Fruit fly (Drosophila melanogaster) S2 (cell line): Measurements from ENCODE around the gene Trm1.

Experiments
- CG8478 ChIP-seq: fragments of >200 bp; optimal IDR thresholded peaks from 2 replicates; lab custom pipeline; 2018
- CTCF ChIP-seq, 2 experiments: fragments of >200 bp; optimal IDR thresholded peaks; 2 replicates each; lab custom pipeline; 2018

Trm1 gene

dm6 chr2L:12427487-12428101 is at the start of gene Trm1, which contains the start of gene CG5446:
Gene Trm1 (plus strand): TSS chr2L:12428028.
Gene CG5446 (minus strand): TSS chr2L:12427709.
- TF ChIP-seq CG8478 (lab: Kevin White, UChicago) (no peak), CTCF (optimal IDR thresholded peaks at IDR 0.05; lab: Kevin White, UChicago) (no peak)

dm6 chr2L:12392406-12392805 is 35.4 kb upstream of the Trm1 start:
- TF ChIP-seq CG8478 (lab: Kevin White, UChicago): no peak
- no peak for TF ChIP-seq CTCF (optimal IDR thresholded peaks at IDR 0.05; lab: Kevin White, UChicago)

- TF ChIP-seq CG8478 (lab: Kevin White, UChicago) (no peak), CTCF (optimal IDR thresholded peaks at IDR 0.05; lab: Kevin White, UChicago) (no peak)
These were observed 29.9 kb upstream of the Trm1 start, which contains the start of gene Pkd2 for dm6 chr2L:12397974-12398373. Gene Pkd2 (plus strand): TSS chr2L:12398274.

DNA sequence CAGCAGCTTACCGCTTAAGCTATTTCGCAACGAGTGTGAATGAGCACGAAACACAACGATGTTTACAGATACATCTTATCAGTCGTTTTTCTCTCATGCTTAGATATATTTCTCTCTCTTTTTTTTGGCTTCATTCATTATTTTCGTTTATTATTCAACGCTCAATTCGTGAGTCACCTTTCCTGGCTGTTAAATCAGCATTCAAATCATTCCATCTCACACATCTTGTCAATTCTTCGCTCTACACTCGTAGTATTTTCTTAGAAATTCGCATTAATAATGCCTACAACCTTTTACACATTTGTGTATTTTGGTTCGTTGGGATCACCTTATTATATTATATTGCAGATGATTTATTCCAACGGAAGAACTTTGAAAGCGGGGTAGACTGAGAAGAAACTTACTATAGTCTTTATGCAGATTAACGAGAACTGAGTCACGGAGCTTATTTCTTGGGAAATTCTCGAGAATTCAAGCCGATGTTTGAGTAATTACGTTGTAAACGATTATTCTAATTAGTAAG is 23.2 kb upstream of the Trm1 start:
- TF ChIP-seq CG8478 (lab: Kevin White, UChicago): no peak
- TF ChIP-seq CTCF (optimal IDR thresholded peaks at IDR 0.05; lab: Kevin White, UChicago): no peak

dm6 chr2L:12410679-12411078 is 17.1 kb upstream of the Trm1 start:
- TF ChIP-seq CTCF (optimal IDR thresholded peaks at IDR 0.05; lab: Kevin White, UChicago) (no peak), CG8478 (lab: Kevin White, UChicago) (no peak)

DNA sequence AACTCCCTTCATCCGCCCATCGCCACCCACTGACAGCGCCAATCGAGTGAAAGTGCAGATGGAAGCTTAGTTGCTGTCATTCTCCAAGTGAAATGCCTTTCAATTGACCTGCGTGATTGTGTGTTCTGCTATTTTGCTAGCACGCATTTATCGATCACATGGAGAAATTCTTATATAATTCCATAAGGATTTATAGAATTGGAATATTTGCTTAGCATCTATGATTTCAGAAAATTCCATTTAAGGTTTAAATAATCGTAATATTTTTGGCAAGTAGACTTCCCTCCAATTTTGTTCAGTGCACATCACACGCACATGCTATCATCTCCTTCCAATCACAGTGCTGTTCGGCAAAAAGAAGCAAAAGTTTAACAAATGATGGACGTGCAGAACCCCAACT is 13.9 kb upstream of the Trm1 start:
- TF ChIP-seq CG8478 (lab: Kevin White, UChicago): no peak
- TF ChIP-seq CTCF (optimal IDR thresholded peaks at IDR 0.05; lab: Kevin White, UChicago): no peak

DNA sequence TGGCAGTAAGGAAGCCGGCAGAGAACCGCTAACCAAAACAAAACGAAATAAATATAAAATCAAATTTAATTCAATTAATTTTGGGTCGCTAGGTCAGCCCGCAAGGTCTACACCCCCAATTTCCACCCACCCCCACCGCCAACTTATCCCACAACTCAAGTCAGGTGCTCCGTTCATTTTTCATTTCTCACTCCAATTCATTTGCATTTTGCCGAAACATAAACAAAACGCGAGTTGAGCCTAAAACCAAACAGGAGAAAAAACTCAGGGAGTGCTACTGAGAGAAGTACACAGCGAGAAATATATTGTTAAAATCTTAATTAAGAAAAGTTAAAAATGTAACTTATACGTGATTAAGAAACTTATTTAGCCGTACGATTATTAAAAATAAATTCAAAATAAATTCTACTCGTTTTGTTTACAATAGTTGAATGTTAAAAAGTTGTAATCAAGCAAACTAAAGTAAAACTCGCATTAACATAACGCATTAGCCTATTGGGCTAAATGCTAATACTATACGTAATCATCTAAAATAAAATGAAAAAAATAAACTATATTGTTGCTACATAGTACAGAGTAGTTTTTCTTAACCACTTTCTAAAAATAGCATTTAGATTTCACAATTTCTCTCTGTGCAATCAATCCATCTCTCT is 12.2 kb upstream of the Trm1 start:
- TF ChIP-seq CTCF (optimal IDR thresholded peaks at IDR 0.05; lab: Kevin White, UChicago) (no peak), CG8478 (lab: Kevin White, UChicago) (no peak)

DNA sequence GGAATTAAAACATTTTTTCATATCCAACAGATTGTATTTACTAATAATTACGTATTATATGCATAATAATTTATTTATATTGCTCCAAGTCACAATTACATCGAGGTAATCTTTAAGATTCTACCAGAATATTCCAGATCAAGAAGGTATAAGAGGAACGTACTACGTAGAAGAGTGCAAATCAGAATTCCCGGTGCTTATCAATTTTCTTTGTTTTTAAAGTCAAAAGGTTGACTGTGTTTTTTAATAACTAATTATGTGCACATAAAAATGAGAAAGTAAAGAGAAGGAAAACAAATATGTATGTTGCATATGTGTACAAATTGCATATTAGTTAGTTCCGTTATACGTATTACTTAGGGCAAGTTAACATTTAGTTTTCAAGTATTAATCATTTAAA is 6.6 kb upstream of the Trm1 start:
- TF ChIP-seq CG8478 (lab: Kevin White, UChicago) (no peak), CTCF (optimal IDR thresholded peaks at IDR 0.05; lab: Kevin White, UChicago) (no peak)

DNA sequence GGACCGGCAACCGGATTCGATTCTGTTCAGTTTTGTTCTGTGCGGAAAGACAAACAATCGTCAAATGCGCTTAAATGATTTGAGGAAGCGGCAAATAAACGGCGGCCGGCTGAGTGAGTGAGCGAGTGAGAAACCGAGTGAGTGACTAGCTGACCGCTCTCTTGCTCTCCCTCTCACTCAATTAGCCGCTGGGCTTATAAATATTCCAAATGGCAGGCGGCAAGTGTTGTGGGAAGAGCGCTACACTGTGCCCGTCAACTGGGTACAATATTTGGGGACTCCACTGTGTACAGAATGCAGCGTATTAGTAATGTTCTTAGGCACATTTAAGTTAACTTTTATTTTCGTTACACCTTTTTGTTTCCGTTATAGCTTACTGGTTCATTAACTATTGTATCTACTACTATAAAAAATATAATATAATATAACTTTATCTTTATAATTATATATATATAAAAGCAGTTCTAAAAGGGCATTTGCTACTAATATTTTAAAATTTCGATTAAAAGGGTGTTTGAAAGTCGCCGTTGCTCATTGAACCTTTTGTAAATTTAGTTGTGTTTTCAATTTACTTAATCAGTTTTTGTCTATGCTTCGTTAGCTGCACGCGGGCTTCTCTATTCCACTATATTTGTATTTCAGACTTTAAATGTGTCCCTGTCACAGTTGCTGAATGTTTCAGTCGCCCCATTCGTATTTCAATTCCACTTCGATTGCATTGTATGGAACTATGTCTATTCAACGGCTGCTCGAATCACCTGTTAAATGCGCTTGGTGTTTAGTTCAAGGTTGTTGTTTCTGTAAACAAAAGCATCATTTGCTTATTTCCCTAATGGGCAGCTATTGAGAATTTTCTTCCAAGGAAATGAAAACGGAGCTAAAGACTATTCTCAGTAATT is 5.8 kb upstream of the Trm1 start:
- no peak for TF ChIP-seq CTCF (optimal IDR thresholded peaks at IDR 0.05; lab: Kevin White, UChicago)
- TF ChIP-seq CG8478 (lab: Kevin White, UChicago): no peak

dm6 chr2L:12423106-12423836 is 4.6 kb upstream of the Trm1 start, which contains the start of gene vir-1:
Gene vir-1 (minus strand): TSS chr2L:12423439.
- TF ChIP-seq CG8478 (lab: Kevin White, UChicago) (no peak), CTCF (optimal IDR thresholded peaks at IDR 0.05; lab: Kevin White, UChicago) (no peak)

- TF ChIP-seq CTCF (optimal IDR thresholded peaks at IDR 0.05; lab: Kevin White, UChicago) (peak; percentile 84 to 94), CG8478 (lab: Kevin White, UChicago) (no peak)
These were observed 3.3 kb upstream of the Trm1 start, which contains the start of gene Fam92 for dm6 chr2L:12424555-12424954. Gene Fam92 (plus strand): TSS chr2L:12424904.

- TF ChIP-seq CTCF (optimal IDR thresholded peaks at IDR 0.05; lab: Kevin White, UChicago): no peak
- TF ChIP-seq CG8478 (lab: Kevin White, UChicago): no peak
These were observed 3.0 kb downstream of the Trm1 start, which contains the start of gene CG5435 for dm6 chr2L:12430792-12431191. Gene CG5435 (minus strand): TSS chr2L:12430892.

DNA sequence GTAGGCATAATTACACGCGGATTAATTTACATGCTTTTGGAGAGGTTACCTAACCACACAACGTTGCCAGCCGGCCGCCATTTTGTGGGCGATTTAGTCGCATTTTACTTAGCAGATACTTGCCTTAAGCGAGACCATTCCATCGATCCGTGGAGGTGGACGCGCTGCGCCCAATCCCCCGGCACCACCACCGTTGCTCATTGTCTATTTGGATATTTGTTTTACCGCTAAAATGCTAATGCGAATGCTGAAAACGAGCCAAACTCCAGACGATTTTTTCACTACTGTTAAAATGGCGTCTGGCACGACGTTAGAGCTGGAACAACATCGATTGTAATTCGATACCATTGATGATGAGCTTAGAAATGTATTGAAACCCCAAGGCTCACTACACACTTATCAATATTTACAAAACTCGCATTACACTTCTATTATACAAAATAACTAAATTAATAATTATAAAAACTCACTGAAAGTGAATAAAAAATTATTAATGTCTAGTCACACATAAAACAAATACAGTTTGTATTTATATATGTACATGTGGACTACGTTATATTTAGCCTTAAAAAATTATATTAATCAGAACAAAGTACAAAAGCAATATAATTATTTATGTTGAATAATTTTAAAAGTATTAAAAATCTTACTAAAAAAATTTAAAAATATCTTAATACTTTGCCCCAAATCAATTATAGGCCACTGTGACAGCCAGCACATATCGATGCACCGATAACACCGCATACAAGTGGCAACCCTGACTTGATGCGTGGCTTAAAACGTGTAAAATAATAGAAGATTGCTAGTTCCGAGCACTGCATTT is 6.1 kb downstream of the Trm1 start, which contains the start of gene eRF3:
Gene eRF3 (plus strand): TSS at position 741 of the 823 bp plus-strand sequence.
- TF ChIP-seq CG8478 (lab: Kevin White, UChicago): no peak
- no peak for TF ChIP-seq CTCF (optimal IDR thresholded peaks at IDR 0.05; lab: Kevin White, UChicago)
